Worm (Caenorhabditis elegans) whole organism, L3 larva: ENCODE results near the gene nas-28.

Experiments used
- ama-1 ChIP-seq: fragments of 150-350 bp; optimal IDR thresholded peaks from 2 replicates; lab custom pipeline; 2018
- ceh-28 ChIP-seq: fragments of 150-350 bp; optimal IDR thresholded peaks from 2 replicates; lab custom pipeline; 2014; ENCODE audit warnings: missing biosample characterization, missing genetic modification reagents, missing genetic modification characterization
- eor-1 ChIP-seq, 2 experiments: fragments of 150-350 bp; optimal IDR thresholded peaks; 2 replicates each; lab custom pipeline; 2014 to 2018; ENCODE audit warnings: missing biosample characterization in 2 of 2, missing genetic modification characterization in 2 of 2
- nfya-1 ChIP-seq: sonication (generic microtip); optimal IDR thresholded peaks from 2 replicates; lab custom pipeline; 2017; ENCODE audit warnings: missing genetic modification characterization, mild to moderate bottlenecking, missing compliant biosample characterization, antibody characterized with exemption, moderate library complexity; ENCODE audit not compliant: insufficient read depth
- nhr-23 ChIP-seq: fragments of 150-350 bp; optimal IDR thresholded peaks from 2 replicates; lab custom pipeline; 2014; ENCODE audit warnings: missing biosample characterization, missing genetic modification reagents, missing genetic modification characterization
- sea-2 ChIP-seq: fragments of 150-350 bp; sonication (generic microtip); optimal IDR thresholded peaks from 4 replicates; lab custom pipeline; 2014; ENCODE audit warnings: missing biosample characterization, missing genetic modification reagents, missing genetic modification characterization
- unc-62 ChIP-seq: fragments of 150-350 bp; sonication (generic microtip); optimal IDR thresholded peaks from 4 replicates; lab custom pipeline; 2014; ENCODE audit warnings: missing biosample characterization, missing genetic modification reagents, missing genetic modification characterization

- TF ChIP-seq eor-1 (tag; optimal IDR thresholded peaks at IDR 0.05; lab: Kevin White, UChicago) (no peak), ama-1 (lab: Kevin White, UChicago) (no peak), sea-2 (GFP tag; lab: Kevin White, UChicago) (no peak), nfya-1 (tag; lab: Kevin White, UChicago) (no peak), ceh-28 (tag; lab: Kevin White, UChicago) (no peak), unc-62 (no peak), nhr-23 (no peak)
Measured at ce11 chrIII:6190810-6191209, 7.8 kb upstream of the nas-28 start, which contains the start of gene C23G10.5.
